Fruit fly (Drosophila melanogaster): ENCODE results near the gene endos.

dm6 chr3L:14006704-14007126 is 24.8 kb downstream of the endos start:
- TF ChIP-seq CG8478 (optimal IDR thresholded peaks at IDR 0.05) = no peak
- no peak for TF ChIP-seq CTCF (optimal IDR thresholded peaks at IDR 0.05)
